Worm (Caenorhabditis elegans) whole organism, late embryonic: Measurements from ENCODE around the gene srz-37.

ENCODE experiments used
- C08G9.2 ChIP-seq: sonication (generic microtip); optimal IDR thresholded peaks from 2 replicates; lab custom pipeline; 2016; ENCODE audit warnings: mild to moderate bottlenecking, missing genetic modification characterization, moderate library complexity, missing compliant biosample characterization
- C38D4.7 ChIP-seq: fragments of 200-800 bp; sonication (Bioruptor generic); optimal IDR thresholded peaks from 2 replicates; lab custom pipeline; 2018; ENCODE audit warnings: mild to moderate bottlenecking, missing genetic modification characterization, moderate library complexity, missing compliant biosample characterization
- F13H6.1 ChIP-seq: sonication (generic microtip); optimal IDR thresholded peaks from 2 replicates; lab custom pipeline; 2016; ENCODE audit warnings: missing genetic modification characterization, missing compliant biosample characterization
- K02D7.2 ChIP-seq: sonication (generic microtip); optimal IDR thresholded peaks from 2 replicates; lab custom pipeline; 2017; ENCODE audit warnings: mild to moderate bottlenecking, missing genetic modification characterization, missing compliant biosample characterization
- K09A11.1 ChIP-seq: sonication (generic microtip); optimal IDR thresholded peaks from 2 replicates; lab custom pipeline; 2017; ENCODE audit warnings: antibody characterized with exemption, mild to moderate bottlenecking, missing genetic modification characterization, missing compliant biosample characterization; ENCODE audit not compliant: insufficient read depth
- T23F11.4 ChIP-seq: fragments of 200-800 bp; sonication (Bioruptor generic); optimal IDR thresholded peaks from 2 replicates; lab custom pipeline; 2018; ENCODE audit warnings: mild to moderate bottlenecking, missing genetic modification characterization, missing compliant biosample characterization
- Y22D7AL.16 ChIP-seq: sonication (generic microtip); optimal IDR thresholded peaks from 2 replicates; lab custom pipeline; 2016; ENCODE audit warnings: missing genetic modification characterization, missing compliant biosample characterization
- ahr-1 ChIP-seq: sonication (generic microtip); optimal IDR thresholded peaks from 2 replicates; lab custom pipeline; 2016; ENCODE audit warnings: missing genetic modification characterization, missing compliant biosample characterization
- ama-1 ChIP-seq: fragments of 150-350 bp; optimal IDR thresholded peaks from 2 replicates; lab custom pipeline; 2014
- ceh-14 ChIP-seq: sonication (generic microtip); optimal IDR thresholded peaks from 2 replicates; lab custom pipeline; 2016; ENCODE audit warnings: missing genotype, missing genetic modification characterization, missing compliant biosample characterization
- ceh-2 ChIP-seq: sonication (generic microtip); optimal IDR thresholded peaks from 2 replicates; lab custom pipeline; 2016; ENCODE audit warnings: missing genotype, missing genetic modification characterization, missing compliant biosample characterization
- ceh-24 ChIP-seq: sonication (generic microtip); optimal IDR thresholded peaks from 2 replicates; lab custom pipeline; 2016; ENCODE audit warnings: mild to moderate bottlenecking, missing genetic modification characterization, missing compliant biosample characterization
- ceh-30 ChIP-seq: fragments of 150-350 bp; optimal IDR thresholded peaks from 2 replicates; lab custom pipeline; 2014; ENCODE audit warnings: missing biosample characterization, missing genetic modification characterization
- ceh-45 ChIP-seq: fragments of 200-800 bp; sonication (Bioruptor generic); IDR thresholded peaks from 2 replicates; pipeline ENCODE4 v1.3.6; 2022; ENCODE audit warnings: missing genetic modification reagents, missing genetic modification characterization, missing compliant biosample characterization
- ceh-6 ChIP-seq: fragments of 200-800 bp; sonication (Bioruptor generic); optimal IDR thresholded peaks from 2 replicates; lab custom pipeline; 2018; ENCODE audit warnings: mild to moderate bottlenecking, missing genetic modification characterization, missing compliant biosample characterization
- dmd-4 ChIP-seq: sonication (generic microtip); optimal IDR thresholded peaks from 2 replicates; lab custom pipeline; 2016; ENCODE audit warnings: borderline replicate concordance, missing genetic modification characterization, missing compliant biosample characterization
- dve-1 ChIP-seq: sonication (generic microtip); optimal IDR thresholded peaks from 2 replicates; lab custom pipeline; 2017; ENCODE audit warnings: antibody characterized with exemption, mild to moderate bottlenecking, missing genetic modification characterization, missing compliant biosample characterization
- elt-4 ChIP-seq: sonication (generic microtip); optimal IDR thresholded peaks from 2 replicates; lab custom pipeline; 2016; ENCODE audit warnings: missing genetic modification characterization, missing compliant biosample characterization
- fkh-10 ChIP-seq: fragments of 150-350 bp; optimal IDR thresholded peaks from 2 replicates; lab custom pipeline; 2014; ENCODE audit warnings: missing biosample characterization, missing genetic modification reagents, missing genetic modification characterization
- fkh-6 ChIP-seq: sonication (generic microtip); optimal IDR thresholded peaks from 2 replicates; lab custom pipeline; 2016; ENCODE audit warnings: missing genetic modification characterization, missing compliant biosample characterization
- hlh-13 ChIP-seq: fragments of 200-800 bp; sonication (Bioruptor generic); optimal IDR thresholded peaks from 2 replicates; lab custom pipeline; 2018; ENCODE audit warnings: mild to moderate bottlenecking, missing genetic modification characterization, missing compliant biosample characterization
- hlh-15 ChIP-seq: sonication (generic microtip); optimal IDR thresholded peaks from 2 replicates; lab custom pipeline; 2016; ENCODE audit warnings: missing genetic modification characterization, missing compliant biosample characterization
- hlh-6 ChIP-seq: sonication (generic microtip); optimal IDR thresholded peaks from 2 replicates; lab custom pipeline; 2016; ENCODE audit warnings: missing genotype, missing genetic modification characterization, missing compliant biosample characterization
- hlh-8 ChIP-seq: sonication (generic microtip); optimal IDR thresholded peaks from 2 replicates; lab custom pipeline; 2016; ENCODE audit warnings: missing genotype, missing genetic modification characterization, missing compliant biosample characterization
- lim-6 ChIP-seq: sonication (generic microtip); optimal IDR thresholded peaks from 2 replicates; lab custom pipeline; 2016; ENCODE audit warnings: missing genetic modification characterization, missing compliant biosample characterization
- lin-11 ChIP-seq: fragments of 200-800 bp; sonication (Bioruptor generic); optimal IDR thresholded peaks from 2 replicates; lab custom pipeline; 2018; ENCODE audit warnings: mild to moderate bottlenecking, missing genetic modification characterization, missing compliant biosample characterization
- madf-2 ChIP-seq: sonication (generic microtip); optimal IDR thresholded peaks from 2 replicates; lab custom pipeline; 2017; ENCODE audit warnings: missing genetic modification characterization, missing compliant biosample characterization
- nhr-11 ChIP-seq: fragments of 150-350 bp; optimal IDR thresholded peaks from 2 replicates; lab custom pipeline; 2014; ENCODE audit warnings: missing biosample characterization, missing genetic modification characterization
- npax-4 ChIP-seq: sonication (generic microtip); optimal IDR thresholded peaks from 2 replicates; lab custom pipeline; 2016; ENCODE audit warnings: missing genetic modification characterization, missing compliant biosample characterization
- odd-2 ChIP-seq: sonication (generic microtip); optimal IDR thresholded peaks from 2 replicates; lab custom pipeline; 2017; ENCODE audit warnings: antibody characterized with exemption, mild to moderate bottlenecking, missing genetic modification characterization, missing compliant biosample characterization
- pag-3 ChIP-seq: sonication (generic microtip); optimal IDR thresholded peaks from 2 replicates; lab custom pipeline; 2016; ENCODE audit warnings: missing compliant biosample characterization, missing genetic modification characterization, borderline replicate concordance
- pha-2 ChIP-seq: sonication (generic microtip); optimal IDR thresholded peaks from 2 replicates; lab custom pipeline; 2017; ENCODE audit warnings: mild to moderate bottlenecking, missing genetic modification characterization, missing compliant biosample characterization
- pqm-1 ChIP-seq: sonication (generic microtip); optimal IDR thresholded peaks from 2 replicates; lab custom pipeline; 2016; ENCODE audit warnings: missing genetic modification characterization, missing compliant biosample characterization
- ref-2 ChIP-seq: sonication (generic microtip); optimal IDR thresholded peaks from 2 replicates; lab custom pipeline; 2016; ENCODE audit warnings: missing genetic modification characterization, missing compliant biosample characterization
- rnt-1 ChIP-seq: sonication (generic microtip); optimal IDR thresholded peaks from 2 replicates; lab custom pipeline; 2016; ENCODE audit warnings: missing genetic modification characterization, missing compliant biosample characterization
- sdc-2 ChIP-seq: sonication (generic microtip); optimal IDR thresholded peaks from 2 replicates; lab custom pipeline; 2016; ENCODE audit warnings: missing genotype, missing genetic modification characterization, missing compliant biosample characterization
- sox-2 ChIP-seq: fragments of 200-800 bp; sonication (Bioruptor generic); IDR thresholded peaks from 2 replicates; pipeline ENCODE4 v1.3.6; 2022; ENCODE audit warnings: missing genetic modification reagents, missing genetic modification characterization, missing compliant biosample characterization
- sox-4 ChIP-seq: sonication (generic microtip); optimal IDR thresholded peaks from 2 replicates; lab custom pipeline; 2017; ENCODE audit warnings: mild to moderate bottlenecking, missing genetic modification characterization, inconsistent platforms, missing compliant biosample characterization
- syd-9 ChIP-seq: sonication (generic microtip); optimal IDR thresholded peaks from 2 replicates; lab custom pipeline; 2016; ENCODE audit warnings: mild to moderate bottlenecking, missing genetic modification characterization, moderate library complexity, missing compliant biosample characterization
- tbx-2 ChIP-seq: sonication (generic microtip); optimal IDR thresholded peaks from 2 replicates; lab custom pipeline; 2016; ENCODE audit warnings: missing genetic modification characterization, missing compliant biosample characterization
- tbx-7 ChIP-seq: sonication (generic microtip); optimal IDR thresholded peaks from 2 replicates; lab custom pipeline; 2016; ENCODE audit warnings: missing genotype, missing genetic modification characterization, missing compliant biosample characterization
- ttx-3 ChIP-seq: sonication (generic microtip); optimal IDR thresholded peaks from 2 replicates; lab custom pipeline; 2016; ENCODE audit warnings: missing genetic modification reagents, missing genetic modification characterization, missing compliant biosample characterization
- unc-3 ChIP-seq, 2 experiments: fragments of 200-800 bp in 1 of 2; sonication (Bioruptor generic) in 1 of 2; sonication (generic microtip) in 1 of 2; conservative IDR thresholded peaks in 1 of 2; optimal IDR thresholded peaks in 1 of 2; 2 replicates each; pipeline versions ENCODE4 v1.3.6 to Lab custom; 2016 to 2022; ENCODE audit warnings: missing compliant biosample characterization in 2 of 2, missing genetic modification characterization in 2 of 2, missing genetic modification reagents in 1 of 2
- unc-42 ChIP-seq: sonication (generic microtip); optimal IDR thresholded peaks from 2 replicates; lab custom pipeline; 2016; ENCODE audit warnings: missing genotype, missing genetic modification characterization, missing compliant biosample characterization
- unc-55 ChIP-seq: sonication (generic microtip); optimal IDR thresholded peaks from 2 replicates; lab custom pipeline; 2017; ENCODE audit warnings: missing biosample characterization, missing genetic modification reagents, missing genetic modification characterization
- unc-86 ChIP-seq: sonication (generic microtip); optimal IDR thresholded peaks from 2 replicates; lab custom pipeline; 2016; ENCODE audit warnings: missing genetic modification characterization, missing compliant biosample characterization
- zip-5 ChIP-seq: sonication (generic microtip); optimal IDR thresholded peaks from 2 replicates; lab custom pipeline; 2016; ENCODE audit warnings: missing genetic modification characterization, missing compliant biosample characterization
- ztf-16 ChIP-seq: sonication (generic microtip); optimal IDR thresholded peaks from 2 replicates; lab custom pipeline; 2017; ENCODE audit warnings: missing genetic modification characterization, missing compliant biosample characterization

The srz-37 gene

ce11 chrIV:3526144-3526797, 44.6 kb upstream of the srz-37 start:
- TF ChIP-seq unc-42 (tag; lab: Kevin White, UChicago), result no peak
- no peak for TF ChIP-seq npax-4 (tag; lab: Kevin White, UChicago)
- no peak for TF ChIP-seq dmd-4 (tag; lab: Kevin White, UChicago)
- TF ChIP-seq sox-2 (GFP tag; lab: Robert Waterston, UW), result no peak
- TF ChIP-seq ceh-30 (tag; lab: Kevin White, UChicago), result no peak
- no peak for TF ChIP-seq Y22D7AL.16 (tag; lab: Kevin White, UChicago)
- TF ChIP-seq ref-2 (tag; lab: Kevin White, UChicago), result no peak
- no peak for TF ChIP-seq hlh-13 (GFP tag; lab: Kevin White, UChicago)
- no peak for TF ChIP-seq T23F11.4 (GFP tag; lab: Kevin White, UChicago)
- TF ChIP-seq rnt-1 (tag; lab: Kevin White, UChicago), result no peak
- TF ChIP-seq unc-3 (GFP tag; conservative IDR thresholded peaks at IDR 0.05; lab: Robert Waterston, UW), result no peak
- no peak for TF ChIP-seq unc-3 (tag; optimal IDR thresholded peaks at IDR 0.05; lab: Kevin White, UChicago)

ce11 chrIV:3524584-3525020, 42.9 kb upstream of the srz-37 start:
- peak; percentile 74 for TF ChIP-seq ceh-14 (tag; lab: Kevin White, UChicago)
- TF ChIP-seq K09A11.1, result peak; percentile 22
- TF ChIP-seq odd-2 (tag; lab: Kevin White, UChicago), result no peak
- TF ChIP-seq hlh-8, result peak; percentile 19
- peak; percentile 76 for TF ChIP-seq tbx-2 (tag; lab: Kevin White, UChicago)
- peak; percentile 71 for TF ChIP-seq sox-4 (tag; lab: Kevin White, UChicago)
- peak; percentile 53 for TF ChIP-seq zip-5 (tag; lab: Kevin White, UChicago)
- peak; percentile 14; the same call in 1 of the 2 replicates for TF ChIP-seq sox-2 (GFP tag; lab: Robert Waterston, UW)
- peak; percentile 64 for TF ChIP-seq Y22D7AL.16 (tag; lab: Kevin White, UChicago)
- peak; percentile 6 for TF ChIP-seq fkh-10 (GFP tag; lab: Kevin White, UChicago)
- no peak for TF ChIP-seq nhr-11 (tag; lab: Kevin White, UChicago)
- peak; percentile 77; the same call in 1 of the 2 replicates for TF ChIP-seq ceh-45 (GFP tag; lab: Robert Waterston, UW)
- TF ChIP-seq elt-4 (tag; lab: Kevin White, UChicago), result no peak
- TF ChIP-seq ama-1 (lab: Kevin White, UChicago), result no peak
- TF ChIP-seq ttx-3 (tag; lab: Kevin White, UChicago), result peak; percentile 76
- TF ChIP-seq hlh-13 (GFP tag; lab: Kevin White, UChicago), result peak; percentile 72
- peak; percentile 30 for TF ChIP-seq tbx-7 (tag; lab: Kevin White, UChicago)
- TF ChIP-seq C38D4.7 (GFP tag; lab: Kevin White, UChicago), result peak; percentile 72
- peak; percentile 60 for TF ChIP-seq madf-2 (tag; lab: Kevin White, UChicago)
- TF ChIP-seq lin-11 (tag; lab: Kevin White, UChicago), result peak; percentile 60
- TF ChIP-seq fkh-6, result peak; percentile 83
- TF ChIP-seq ceh-6 (GFP tag; lab: Kevin White, UChicago), result peak; percentile 80
- peak; percentile 6 for TF ChIP-seq ceh-24 (tag; lab: Kevin White, UChicago)
- peak; percentile 76 for TF ChIP-seq ztf-16 (tag; lab: Kevin White, UChicago)
- no peak for TF ChIP-seq lim-6 (tag; lab: Kevin White, UChicago)
- TF ChIP-seq K02D7.2 (tag; lab: Kevin White, UChicago), result peak; percentile 58
- peak; percentile 81 for TF ChIP-seq syd-9 (tag; lab: Kevin White, UChicago)
- TF ChIP-seq F13H6.1, result peak; percentile 50
- TF ChIP-seq pqm-1 (tag; lab: Kevin White, UChicago), result peak; percentile 34
- TF ChIP-seq pha-2 (tag; lab: Kevin White, UChicago), result peak; percentile 63
- peak; percentile 74 for TF ChIP-seq C08G9.2 (tag; lab: Kevin White, UChicago)
- TF ChIP-seq hlh-6, result peak; percentile 79
- TF ChIP-seq sdc-2 (tag; lab: Kevin White, UChicago), result peak; percentile 56
- peak; percentile 23 for TF ChIP-seq hlh-15 (tag; lab: Kevin White, UChicago)
- TF ChIP-seq rnt-1 (tag; lab: Kevin White, UChicago), result peak; percentile 52
- no peak for TF ChIP-seq unc-55 (GFP tag; lab: Kevin White, UChicago)
- no peak for TF ChIP-seq ahr-1 (tag; lab: Kevin White, UChicago)
- TF ChIP-seq pag-3 (tag; lab: Kevin White, UChicago), result no peak
- TF ChIP-seq unc-86 (tag; lab: Kevin White, UChicago), result peak; percentile 64
- TF ChIP-seq dve-1 (tag; lab: Kevin White, UChicago), result peak; percentile 49
- TF ChIP-seq ceh-30 (tag; lab: Kevin White, UChicago), result peak; percentile 19
- peak; percentile 54 for TF ChIP-seq ceh-2
